Worm (Caenorhabditis elegans) whole organism, L4/young adult: Measurements from ENCODE around the gene rsd-3.

Experiments
- dao-5 ChIP-seq: sonication (generic microtip); optimal IDR thresholded peaks from 2 replicates; lab custom pipeline; 2016; ENCODE audit warnings: missing genotype, missing genetic modification characterization, moderate library complexity, missing compliant biosample characterization
- him-1 ChIP-seq: sonication (generic microtip); optimal IDR thresholded peaks from 2 replicates; lab custom pipeline; 2016; ENCODE audit warnings: missing genotype, missing genetic modification reagents, missing genetic modification characterization, missing compliant biosample characterization

DNA sequence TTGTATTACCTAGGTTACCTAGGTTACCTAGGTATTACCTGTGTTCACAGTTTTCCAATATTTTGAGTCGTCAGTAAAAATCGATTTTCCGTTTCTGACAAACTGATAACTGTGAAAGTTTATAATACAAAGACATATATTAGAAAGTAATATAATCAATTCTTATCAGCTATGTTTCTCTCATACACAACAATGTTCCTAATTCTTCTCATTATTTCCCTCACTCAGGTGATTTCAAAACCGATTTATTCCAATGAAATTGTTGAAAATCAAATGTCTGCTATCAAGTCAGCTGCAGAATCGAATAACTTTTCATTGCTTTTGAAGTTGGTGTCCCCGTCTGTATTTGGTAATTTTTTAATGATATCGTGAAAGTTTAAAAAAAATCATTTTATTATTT is 5.8 kb downstream of the rsd-3 start, which contains the start of gene C34E11.4:
- TF ChIP-seq dao-5 (tag; lab: Kevin White, UChicago) (no peak), him-1 (tag; lab: Kevin White, UChicago) (no peak)
